Worm (Caenorhabditis elegans) whole organism, L4 larva: ENCODE data around the gene oac-23.

ENCODE experiments used
- D1046.2 ChIP-seq: fragments of 200-800 bp; sonication (Bioruptor generic); IDR thresholded peaks from 2 replicates; pipeline ENCODE4 v1.3.6; 2022; ENCODE audit warnings: missing genetic modification characterization, missing compliant biosample characterization
- F10B5.3 ChIP-seq: sonication (generic microtip); optimal IDR thresholded peaks from 2 replicates; lab custom pipeline; 2016; ENCODE audit warnings: mild to moderate bottlenecking, missing genetic modification characterization, missing compliant biosample characterization
- R02D3.7 ChIP-seq: fragments of 150-350 bp; sonication (generic microtip); optimal IDR thresholded peaks from 3 replicates; lab custom pipeline; 2014; ENCODE audit warnings: missing biosample characterization, missing genetic modification characterization
- T26A8.4 ChIP-seq: fragments of 200-800 bp; sonication (Bioruptor generic); IDR thresholded peaks from 2 replicates; pipeline ENCODE4 v1.3.6; 2022; ENCODE audit warnings: missing genetic modification characterization, missing compliant biosample characterization
- aly-2 ChIP-seq: sonication (generic microtip); optimal IDR thresholded peaks from 2 replicates; lab custom pipeline; 2018; ENCODE audit warnings: missing biosample characterization, missing genetic modification characterization
- ama-1 ChIP-seq: fragments of 150-350 bp; optimal IDR thresholded peaks from 2 replicates; lab custom pipeline; 2014; ENCODE audit warnings: inconsistent platforms, mixed read lengths
- ceh-44 ChIP-seq: fragments of 200-800 bp; sonication (Bioruptor generic); IDR thresholded peaks from 2 replicates; pipeline ENCODE4 v1.3.6; 2022; ENCODE audit warnings: missing genetic modification reagents, missing genetic modification characterization, missing compliant biosample characterization
- cey-2 ChIP-seq: sonication (generic microtip); optimal IDR thresholded peaks from 3 replicates; lab custom pipeline; 2017; ENCODE audit warnings: missing genetic modification characterization, mild to moderate bottlenecking, missing compliant biosample characterization, antibody characterized with exemption, borderline replicate concordance; ENCODE audit not compliant: insufficient read depth
- ctbp-1 ChIP-seq: fragments of 200-800 bp; sonication (Bioruptor generic); IDR thresholded peaks from 2 replicates; pipeline ENCODE4 v1.3.6; 2022; ENCODE audit warnings: missing genetic modification reagents, missing genetic modification characterization, missing compliant biosample characterization
- daf-16 ChIP-seq, 3 experiments: sonication (generic microtip); optimal IDR thresholded peaks; 2 replicates each; lab custom pipeline; 2016 to 2017; ENCODE audit warnings: missing genetic modification characterization in 3 of 3, missing genetic modification reagents in 3 of 3, mild to moderate bottlenecking in 2 of 3, missing compliant biosample characterization in 2 of 3, missing biosample characterization in 1 of 3, moderate library complexity in 1 of 3
- daf-19 ChIP-seq: fragments of 200-800 bp; sonication (Bioruptor generic); conservative IDR thresholded peaks from 2 replicates; pipeline ENCODE4 v1.3.6; 2022; ENCODE audit warnings: missing genetic modification characterization, missing compliant biosample characterization
- daf-8 ChIP-seq: fragments of 200-800 bp; sonication (Bioruptor generic); IDR thresholded peaks from 2 replicates; pipeline ENCODE4 v1.3.6; 2022; ENCODE audit warnings: missing genetic modification characterization, missing compliant biosample characterization
- dmd-6 ChIP-seq: fragments of 200-800 bp; sonication (Bioruptor generic); IDR thresholded peaks from 2 replicates; pipeline ENCODE4 v1.3.6; 2022; ENCODE audit warnings: missing genetic modification reagents, missing genetic modification characterization, missing compliant biosample characterization
- dmd-9 ChIP-seq: fragments of 200-800 bp; sonication (Bioruptor generic); IDR thresholded peaks from 2 replicates; pipeline ENCODE4 v1.3.6; 2022; ENCODE audit warnings: missing genetic modification reagents, missing genetic modification characterization, missing compliant biosample characterization
- egl-27 ChIP-seq: sonication (generic microtip); optimal IDR thresholded peaks from 3 replicates; lab custom pipeline; 2017; ENCODE audit warnings: missing biosample characterization, missing genetic modification reagents, missing genetic modification characterization
- fkh-10 ChIP-seq: fragments of 150-350 bp; optimal IDR thresholded peaks from 2 replicates; lab custom pipeline; 2014; ENCODE audit warnings: missing biosample characterization, missing genetic modification reagents, missing genetic modification characterization
- fos-1 ChIP-seq: fragments of 150-350 bp; optimal IDR thresholded peaks from 2 replicates; lab custom pipeline; 2014; ENCODE audit warnings: missing biosample characterization, missing genetic modification characterization
- hif-1 ChIP-seq, 2 experiments: sonication (generic microtip); optimal IDR thresholded peaks; 2 replicates each; lab custom pipeline; 2016 to 2017; ENCODE audit warnings: missing compliant biosample characterization in 2 of 2, missing genetic modification characterization in 2 of 2, missing genetic modification reagents in 2 of 2, missing genotype in 2 of 2, mild to moderate bottlenecking in 1 of 2
- hmg-1.1 ChIP-seq: fragments of 200-800 bp; sonication (Bioruptor generic); IDR thresholded peaks from 2 replicates; pipeline ENCODE4 v1.3.6; 2022; ENCODE audit warnings: missing genetic modification reagents, missing genetic modification characterization, missing compliant biosample characterization
- jun-1 ChIP-seq: fragments of 150-350 bp; optimal IDR thresholded peaks from 2 replicates; lab custom pipeline; 2014; ENCODE audit warnings: missing biosample characterization, missing genetic modification reagents, missing genetic modification characterization
- lim-7 ChIP-seq: fragments of 200-800 bp; sonication (Bioruptor generic); IDR thresholded peaks from 2 replicates; pipeline ENCODE4 v1.3.6; 2022; ENCODE audit warnings: missing genetic modification characterization, missing compliant biosample characterization
- lin-13 ChIP-seq: fragments of 150-350 bp; optimal IDR thresholded peaks from 2 replicates; lab custom pipeline; 2014; ENCODE audit warnings: missing biosample characterization, missing genetic modification reagents, missing genetic modification characterization
- lin-15B ChIP-seq: fragments of 150-350 bp; sonication (generic microtip); optimal IDR thresholded peaks from 3 replicates; lab custom pipeline; 2014; ENCODE audit warnings: missing biosample characterization, missing genetic modification characterization
- lin-29 ChIP-seq: fragments of 200-800 bp; sonication (Bioruptor generic); IDR thresholded peaks from 2 replicates; pipeline ENCODE4 v1.3.6; 2022; ENCODE audit warnings: missing genetic modification reagents, missing genetic modification characterization, missing compliant biosample characterization
- lin-39 ChIP-seq: fragments of 150-350 bp; optimal IDR thresholded peaks from 2 replicates; lab custom pipeline; 2014; ENCODE audit warnings: missing biosample characterization, missing genetic modification reagents, missing genetic modification characterization
- lir-3 ChIP-seq: sonication (generic microtip); optimal IDR thresholded peaks from 2 replicates; lab custom pipeline; 2016; ENCODE audit warnings: mild to moderate bottlenecking, missing genetic modification characterization, missing compliant biosample characterization
- mes-2 ChIP-seq: sonication (generic microtip); optimal IDR thresholded peaks from 2 replicates; lab custom pipeline; 2016; ENCODE audit warnings: missing genotype, mild to moderate bottlenecking, missing genetic modification characterization, missing compliant biosample characterization; ENCODE audit not compliant: poor library complexity, severe bottlenecking
- nhr-102 ChIP-seq: sonication (generic microtip); optimal IDR thresholded peaks from 2 replicates; lab custom pipeline; 2016; ENCODE audit warnings: mild to moderate bottlenecking, missing genetic modification characterization, moderate library complexity, missing compliant biosample characterization
- nhr-42 ChIP-seq: fragments of 200-800 bp; sonication (Bioruptor generic); IDR thresholded peaks from 2 replicates; pipeline ENCODE4 v1.3.6; 2022; ENCODE audit warnings: missing genetic modification characterization, missing compliant biosample characterization
- nhr-6 ChIP-seq: fragments of 150-350 bp; optimal IDR thresholded peaks from 2 replicates; lab custom pipeline; 2014; ENCODE audit warnings: missing biosample characterization, missing genetic modification characterization
- nhr-76 ChIP-seq: fragments of 150-350 bp; optimal IDR thresholded peaks from 2 replicates; lab custom pipeline; 2014; ENCODE audit warnings: missing biosample characterization, missing genetic modification characterization
- rbr-2 ChIP-seq: sonication (generic microtip); optimal IDR thresholded peaks from 2 replicates; lab custom pipeline; 2016; ENCODE audit warnings: missing genotype, missing genetic modification characterization, missing compliant biosample characterization
- sdz-12 ChIP-seq: fragments of 200-800 bp; sonication (Bioruptor generic); optimal IDR thresholded peaks from 2 replicates; lab custom pipeline; 2018; ENCODE audit warnings: mild to moderate bottlenecking, missing genetic modification characterization, missing compliant biosample characterization
- set-16 ChIP-seq: fragments of 200-800 bp; sonication (Bioruptor generic); IDR thresholded peaks from 2 replicates; pipeline ENCODE4 v1.3.6; 2022; ENCODE audit warnings: missing genetic modification reagents, missing genetic modification characterization, missing compliant biosample characterization
- skn-1 ChIP-seq: fragments of 150-350 bp; optimal IDR thresholded peaks from 2 replicates; lab custom pipeline; 2014; ENCODE audit warnings: missing biosample characterization, missing genetic modification characterization
- unc-39 ChIP-seq: sonication (generic microtip); optimal IDR thresholded peaks from 2 replicates; lab custom pipeline; 2017; ENCODE audit warnings: missing biosample characterization, missing genetic modification characterization
- zag-1 ChIP-seq: fragments of 150-350 bp; optimal IDR thresholded peaks from 2 replicates; lab custom pipeline; 2014; ENCODE audit warnings: missing biosample characterization, missing genetic modification characterization
- zip-11 ChIP-seq: fragments of 200-800 bp; sonication (Bioruptor generic); IDR thresholded peaks from 2 replicates; pipeline ENCODE4 v1.3.6; 2022; ENCODE audit warnings: missing genetic modification characterization, missing compliant biosample characterization

The oac-23 gene

DNA sequence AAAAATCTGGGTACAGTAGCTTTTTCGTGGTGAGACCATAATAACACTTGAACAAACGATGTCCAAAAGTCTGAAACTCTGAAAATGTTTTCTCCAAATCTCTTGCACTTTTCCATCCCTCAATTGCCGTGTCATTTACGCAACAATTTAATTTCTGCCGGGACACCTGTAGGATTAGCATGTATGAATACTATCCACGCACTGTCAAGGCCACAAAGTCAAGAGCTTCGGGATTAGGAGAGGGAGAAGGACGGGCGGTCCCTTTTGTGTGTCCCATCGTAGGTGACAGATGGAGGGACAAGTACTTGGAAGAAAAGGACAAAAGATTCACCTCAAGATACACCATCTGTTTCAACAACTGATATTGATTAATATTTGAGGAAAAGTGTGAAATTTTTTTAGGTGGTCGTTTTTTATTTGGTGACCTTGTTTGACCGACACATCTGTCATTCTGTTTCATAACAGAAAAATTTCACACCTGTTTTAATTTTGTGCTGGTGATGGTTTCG, 38.2 kb upstream of the oac-23 start:
- no peak for TF ChIP-seq hif-1 (tag; optimal IDR thresholded peaks at IDR 0.05; lab: Kevin White, UChicago)
- TF ChIP-seq rbr-2: no peak
- no peak for TF ChIP-seq fos-1
- no peak for TF ChIP-seq ctbp-1
- TF ChIP-seq daf-19 (GFP tag; lab: Robert Waterston, UW): no peak
- no peak for TF ChIP-seq dmd-9 (GFP tag; lab: Robert Waterston, UW)
- no peak for TF ChIP-seq aly-2 (tag; lab: Kevin White, UChicago)
- TF ChIP-seq D1046.2 (GFP tag; lab: Robert Waterston, UW): no peak
- no peak for TF ChIP-seq set-16 (GFP tag; lab: Robert Waterston, UW)
- no peak for TF ChIP-seq daf-8
- no peak for TF ChIP-seq lim-7 (GFP tag; lab: Robert Waterston, UW)
- no peak for TF ChIP-seq zag-1 (tag; lab: Kevin White, UChicago)

DNA sequence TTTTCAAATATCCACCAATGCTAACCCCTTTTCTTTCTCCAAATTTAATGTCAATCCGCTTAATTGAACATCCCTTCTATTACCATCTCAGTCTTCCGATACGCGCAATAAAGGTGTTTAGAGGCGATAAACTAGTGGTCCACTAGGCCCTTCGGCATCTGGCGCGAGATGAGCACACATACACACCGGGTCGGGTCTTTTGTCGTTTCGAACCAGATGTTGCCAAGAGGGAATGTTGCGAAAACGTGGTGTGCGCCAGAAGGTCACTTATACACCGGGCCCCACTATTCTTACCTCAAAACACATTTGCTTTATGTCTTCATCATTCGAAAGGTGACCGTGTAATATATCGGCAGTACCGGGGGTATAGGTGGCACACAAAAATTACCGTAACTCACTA, 37.2 kb upstream of the oac-23 start:
- TF ChIP-seq lin-13 (GFP tag; lab: Kevin White, UChicago): no peak
- no peak for TF ChIP-seq hmg-1.1 (GFP tag; lab: Robert Waterston, UW)
- TF ChIP-seq daf-16 (GFP tag; optimal IDR thresholded peaks at IDR 0.05; lab: Kevin White, UChicago): no peak
- no peak for TF ChIP-seq daf-16 (tag; optimal IDR thresholded peaks at IDR 0.05; lab: Kevin White, UChicago)
- TF ChIP-seq ceh-44 (GFP tag; lab: Robert Waterston, UW): no peak
- TF ChIP-seq fkh-10 (GFP tag; lab: Kevin White, UChicago): no peak
- no peak for TF ChIP-seq unc-39 (tag; lab: Kevin White, UChicago)
- no peak for TF ChIP-seq nhr-6 (tag; lab: Kevin White, UChicago)

DNA sequence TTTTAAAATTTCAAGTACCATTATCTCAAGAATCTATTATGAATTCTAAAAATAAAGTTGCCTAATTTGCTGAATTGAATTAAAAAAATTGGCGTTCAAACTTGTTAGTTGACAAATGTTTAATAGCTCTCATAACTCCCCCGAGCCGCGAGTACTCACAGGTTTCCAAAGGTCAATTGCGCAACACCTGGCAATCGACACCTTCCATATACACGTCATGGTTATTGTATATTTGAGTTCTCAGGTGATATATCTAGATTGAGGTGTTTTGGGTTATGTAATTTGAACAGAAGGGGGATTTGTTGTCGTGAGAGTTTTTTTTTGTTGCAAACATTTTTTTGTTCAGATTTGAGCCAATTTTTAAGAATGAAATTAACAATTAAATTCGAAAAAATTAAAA, 36.7 kb upstream of the oac-23 start:
- no peak for TF ChIP-seq nhr-42
- TF ChIP-seq nhr-102 (tag; lab: Kevin White, UChicago): no peak
- no peak for TF ChIP-seq ceh-44 (GFP tag; lab: Robert Waterston, UW)
- no peak for TF ChIP-seq lin-15B (tag; lab: Kevin White, UChicago)
- no peak for TF ChIP-seq lin-39 (tag; lab: Kevin White, UChicago)
- no peak for TF ChIP-seq lin-13 (GFP tag; lab: Kevin White, UChicago)

DNA sequence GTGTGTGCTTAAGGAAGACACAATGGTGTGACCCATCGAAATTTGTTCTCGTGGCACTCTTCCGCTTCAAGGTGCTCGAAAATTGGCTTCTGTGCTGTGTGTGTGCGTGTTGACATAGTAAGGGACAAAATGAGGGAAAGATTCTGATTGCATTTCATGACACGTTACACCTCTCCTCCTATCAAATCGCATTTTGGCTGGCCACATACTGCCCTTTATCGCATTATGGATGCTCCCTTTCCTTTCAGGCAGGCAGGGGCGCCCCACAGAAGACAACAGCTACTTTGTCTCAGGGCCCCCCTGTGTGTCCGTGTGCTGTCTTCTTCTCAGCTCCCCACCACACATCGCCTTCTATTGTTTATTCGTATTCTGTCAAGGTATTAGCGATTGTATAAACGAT, 33.8 kb upstream of the oac-23 start:
- no peak for TF ChIP-seq dmd-6 (GFP tag; lab: Robert Waterston, UW)
- TF ChIP-seq T26A8.4 (GFP tag; lab: Robert Waterston, UW): no peak
- no peak for TF ChIP-seq lir-3 (tag; lab: Kevin White, UChicago)
- no peak for TF ChIP-seq cey-2 (tag; lab: Kevin White, UChicago)
- TF ChIP-seq nhr-76 (tag; lab: Kevin White, UChicago): no peak
- TF ChIP-seq dmd-9 (GFP tag; lab: Robert Waterston, UW): no peak

DNA sequence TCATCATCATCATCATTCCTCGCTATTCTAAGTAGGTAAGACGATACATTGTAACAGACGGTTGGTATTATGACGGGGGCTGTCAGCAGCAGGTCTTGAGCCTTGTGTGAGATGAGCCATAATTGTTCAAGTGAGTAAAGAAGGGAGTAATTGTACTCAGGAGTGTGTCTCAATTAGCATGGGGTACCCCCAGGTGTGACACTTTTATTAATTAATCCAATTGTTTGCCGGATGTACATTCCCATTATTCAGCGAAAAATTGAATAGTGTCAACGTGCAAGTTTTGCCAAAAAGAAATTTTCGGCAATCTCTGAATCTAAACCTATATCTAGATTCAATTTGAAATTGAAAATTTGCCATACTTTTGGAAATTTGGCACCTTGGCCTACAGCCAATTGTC, 32.3 kb upstream of the oac-23 start:
- TF ChIP-seq lin-29 (no peak), F10B5.3 (tag; lab: Kevin White, UChicago) (no peak), jun-1 (no peak), skn-1 (no peak), daf-19 (GFP tag; lab: Robert Waterston, UW) (no peak), mes-2 (tag; lab: Kevin White, UChicago) (no peak), lin-13 (GFP tag; lab: Kevin White, UChicago) (no peak), sdz-12 (no peak), ama-1 (no peak), R02D3.7 (tag; lab: Kevin White, UChicago) (no peak), D1046.2 (GFP tag; lab: Robert Waterston, UW) (no peak), zip-11 (GFP tag; lab: Robert Waterston, UW) (no peak), egl-27 (no peak), zag-1 (tag; lab: Kevin White, UChicago) (no peak), dmd-6 (GFP tag; lab: Robert Waterston, UW) (no peak), nhr-76 (tag; lab: Kevin White, UChicago) (no peak), hmg-1.1 (GFP tag; lab: Robert Waterston, UW) (no peak)
